Worm (Caenorhabditis elegans) whole organism, L3 larva: ENCODE results near the gene rga-3.

Source experiments
- ama-1 ChIP-seq: fragments of 150-350 bp; optimal IDR thresholded peaks from 2 replicates; lab custom pipeline; 2018
- egl-27 ChIP-seq: sonication (generic microtip); optimal IDR thresholded peaks from 4 replicates; lab custom pipeline; 2017; ENCODE audit warnings: missing biosample characterization, missing genetic modification reagents, missing genetic modification characterization
- eor-1 ChIP-seq, 2 experiments: fragments of 150-350 bp; optimal IDR thresholded peaks; 2 replicates each; lab custom pipeline; 2014 to 2018; ENCODE audit warnings: missing biosample characterization in 2 of 2, missing genetic modification characterization in 2 of 2
- lin-15B ChIP-seq: fragments of 150-350 bp; optimal IDR thresholded peaks from 2 replicates; lab custom pipeline; 2014; ENCODE audit warnings: missing biosample characterization, missing genetic modification characterization
- lin-39 ChIP-seq: fragments of 150-350 bp; optimal IDR thresholded peaks from 2 replicates; lab custom pipeline; 2018; ENCODE audit warnings: missing biosample characterization, missing genetic modification reagents, missing genetic modification characterization
- nfya-1 ChIP-seq: sonication (generic microtip); optimal IDR thresholded peaks from 2 replicates; lab custom pipeline; 2017; ENCODE audit warnings: missing genetic modification characterization, mild to moderate bottlenecking, missing compliant biosample characterization, antibody characterized with exemption, moderate library complexity; ENCODE audit not compliant: insufficient read depth
- nhr-76 ChIP-seq: fragments of 150-350 bp; sonication (generic microtip); optimal IDR thresholded peaks from 5 replicates; lab custom pipeline; 2014; ENCODE audit warnings: missing biosample characterization, missing genetic modification characterization
- nhr-77 ChIP-seq: fragments of 150-350 bp; optimal IDR thresholded peaks from 2 replicates; lab custom pipeline; 2014; ENCODE audit warnings: missing biosample characterization, missing genetic modification characterization
- unc-62 ChIP-seq: fragments of 150-350 bp; sonication (generic microtip); optimal IDR thresholded peaks from 4 replicates; lab custom pipeline; 2014; ENCODE audit warnings: missing biosample characterization, missing genetic modification reagents, missing genetic modification characterization

- no peak for TF ChIP-seq nhr-76 (tag; lab: Kevin White, UChicago)
- TF ChIP-seq nhr-77 (tag; lab: Kevin White, UChicago) = no peak
- no peak for TF ChIP-seq eor-1 (tag; optimal IDR thresholded peaks at IDR 0.05; lab: Kevin White, UChicago)
- no peak for TF ChIP-seq lin-15B (tag; lab: Kevin White, UChicago)
- TF ChIP-seq unc-62 (GFP tag; lab: Kevin White, UChicago) = no peak
- no peak for TF ChIP-seq lin-39 (tag; lab: Kevin White, UChicago)
- TF ChIP-seq ama-1 (lab: Kevin White, UChicago) = no peak
- TF ChIP-seq egl-27 (tag; lab: Kevin White, UChicago) = no peak
- no peak for TF ChIP-seq nfya-1 (tag; lab: Kevin White, UChicago)
These were observed 41.1 kb downstream of the rga-3 start, which contains the start of gene C53A3.4 for ce11 chrV:5758780-5759179.
